Worm (Caenorhabditis elegans): ENCODE results near the gene cnc-1.

DNA sequence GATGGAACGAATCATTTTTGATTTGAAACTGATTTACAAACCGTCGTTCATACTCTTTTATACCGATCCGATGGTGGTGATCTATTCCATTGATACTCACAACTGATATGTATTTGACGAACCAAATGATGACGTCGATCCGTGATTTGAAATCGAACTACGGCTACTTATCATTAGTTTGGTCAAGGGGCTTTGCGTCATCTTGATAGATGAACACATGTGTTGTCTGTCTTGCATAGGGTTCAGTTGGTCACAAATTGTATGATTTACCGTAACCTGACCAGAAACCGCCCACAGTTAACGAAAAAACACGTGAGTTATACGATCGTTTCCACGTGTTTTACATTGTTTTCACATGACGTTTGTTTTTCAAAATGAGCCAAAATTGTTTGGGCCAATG is 6.1 kb upstream of the cnc-1 start, which contains the start of gene cnc-2:
- TF ChIP-seq Y75B8A.6 (GFP tag; IDR thresholded peaks at IDR 0.05) = no peak
- no peak for TF ChIP-seq F10B5.3 (tag; optimal IDR thresholded peaks at IDR 0.05)
- no peak for TF ChIP-seq ztf-11 (tag; optimal IDR thresholded peaks at IDR 0.05)
- TF ChIP-seq ama-1 (optimal IDR thresholded peaks at IDR 0.05) = no peak
- TF ChIP-seq lin-29 (GFP tag; IDR thresholded peaks at IDR 0.05) = no peak
